Worm (Caenorhabditis elegans) whole organism, L1 larva: ENCODE data around the gene T24C4.5.

Source experiments
- C04F5.9 ChIP-seq: sonication (generic microtip); optimal IDR thresholded peaks from 2 replicates; lab custom pipeline; 2016; ENCODE audit warnings: missing genetic modification characterization, missing compliant biosample characterization
- C16A3.4 ChIP-seq: fragments of 150-350 bp; optimal IDR thresholded peaks from 2 replicates; lab custom pipeline; 2014; ENCODE audit warnings: missing biosample characterization, missing genetic modification characterization
- C34B4.2 ChIP-seq: sonication (generic microtip); optimal IDR thresholded peaks from 2 replicates; lab custom pipeline; 2017; ENCODE audit warnings: mild to moderate bottlenecking, missing genetic modification characterization, missing compliant biosample characterization
- aha-1 ChIP-seq: fragments of 150-350 bp; optimal IDR thresholded peaks from 2 replicates; lab custom pipeline; 2014; ENCODE audit warnings: missing biosample characterization, missing genetic modification characterization
- alr-1 ChIP-seq: fragments of 200-800 bp; sonication (Bioruptor generic); optimal IDR thresholded peaks from 2 replicates; lab custom pipeline; 2018; ENCODE audit warnings: borderline replicate concordance, mild to moderate bottlenecking, missing genetic modification characterization, missing compliant biosample characterization
- aly-2 ChIP-seq: fragments of 150-350 bp; optimal IDR thresholded peaks from 2 replicates; lab custom pipeline; 2014; ENCODE audit warnings: missing biosample characterization, missing genetic modification characterization
- ceh-82 ChIP-seq, 3 experiments: fragments of 150-350 bp in 1 of 3; sonication (generic microtip) in 2 of 3; optimal IDR thresholded peaks; 2 replicates each; lab custom pipeline; 2014 to 2017; ENCODE audit warnings: missing biosample characterization in 3 of 3, missing genetic modification characterization in 3 of 3
- ceh-88 ChIP-seq: fragments of 200-800 bp; sonication (Bioruptor generic); IDR thresholded peaks from 2 replicates; pipeline ENCODE4 v1.3.6; 2022; ENCODE audit warnings: missing genetic modification characterization, missing compliant biosample characterization
- ceh-90 ChIP-seq: sonication (generic microtip); optimal IDR thresholded peaks from 2 replicates; lab custom pipeline; 2016; ENCODE audit warnings: missing genetic modification characterization, missing compliant biosample characterization
- ces-1 ChIP-seq: fragments of 150-350 bp; optimal IDR thresholded peaks from 2 replicates; lab custom pipeline; 2014; ENCODE audit warnings: missing biosample characterization, missing genetic modification reagents, missing genetic modification characterization
- dpl-1 ChIP-seq, 3 experiments: fragments of 150-350 bp in 2 of 3; sonication (generic microtip) in 1 of 3; optimal IDR thresholded peaks; 2 replicates each; lab custom pipeline; 2014 to 2017; ENCODE audit warnings: missing biosample characterization in 3 of 3, missing genetic modification characterization in 3 of 3, missing genetic modification reagents in 3 of 3
- dsc-1 ChIP-seq: sonication (generic microtip); optimal IDR thresholded peaks from 2 replicates; lab custom pipeline; 2016; ENCODE audit warnings: mild to moderate bottlenecking, missing genetic modification characterization, missing compliant biosample characterization
- efl-1 ChIP-seq, 4 experiments: fragments of 150-350 bp; optimal IDR thresholded peaks in 3 of 4; peaks in 1 of 4; 1 replicate in 1 of 4; 2 replicates in 3 of 4; lab custom pipeline; 2014; ENCODE audit warnings: missing biosample characterization in 2 of 4, missing genetic modification characterization in 2 of 4, missing genetic modification reagents in 2 of 4
- efl-3 ChIP-seq: fragments of 200-800 bp; sonication (Bioruptor generic); optimal IDR thresholded peaks from 2 replicates; lab custom pipeline; 2018; ENCODE audit warnings: mild to moderate bottlenecking, missing genetic modification characterization, missing compliant biosample characterization
- egl-27 ChIP-seq, 2 experiments: fragments of 150-350 bp in 1 of 2; sonication (generic microtip); optimal IDR thresholded peaks; 3 replicates each; lab custom pipeline; 2017 to 2018; ENCODE audit warnings: missing biosample characterization in 2 of 2, missing genetic modification characterization in 2 of 2, missing genetic modification reagents in 2 of 2
- elt-2 ChIP-seq: sonication (generic microtip); optimal IDR thresholded peaks from 2 replicates; lab custom pipeline; 2016; ENCODE audit warnings: missing genetic modification characterization, mild to moderate bottlenecking, inconsistent platforms, missing compliant biosample characterization, missing genetic modification reagents
- elt-3 ChIP-seq, 6 experiments: fragments of 150-350 bp in 1 of 6; sonication (generic microtip); optimal IDR thresholded peaks; 2 replicates each; lab custom pipeline; 2017 to 2018; ENCODE audit warnings: missing biosample characterization in 6 of 6, missing genetic modification characterization in 6 of 6, inconsistent platforms in 1 of 6
- ets-5 ChIP-seq: fragments of 200-800 bp; sonication (Bioruptor generic); IDR thresholded peaks from 2 replicates; pipeline ENCODE4 v1.3.6; 2022; ENCODE audit warnings: missing genetic modification characterization, missing compliant biosample characterization
- fkh-4 ChIP-seq: sonication (generic microtip); optimal IDR thresholded peaks from 2 replicates; lab custom pipeline; 2016; ENCODE audit warnings: missing compliant biosample characterization, missing genetic modification characterization, borderline replicate concordance
- fkh-8 ChIP-seq: sonication (generic microtip); optimal IDR thresholded peaks from 2 replicates; lab custom pipeline; 2016; ENCODE audit warnings: mild to moderate bottlenecking, missing genetic modification characterization, missing compliant biosample characterization
- fos-1 ChIP-seq: fragments of 150-350 bp; optimal IDR thresholded peaks from 2 replicates; lab custom pipeline; 2014; ENCODE audit warnings: missing biosample characterization, missing genetic modification characterization
- grh-1 ChIP-seq: fragments of 200-800 bp; sonication (Bioruptor generic); IDR thresholded peaks from 2 replicates; pipeline ENCODE4 v1.3.6; 2022; ENCODE audit warnings: missing genetic modification reagents, missing genetic modification characterization, missing compliant biosample characterization
- hlh-17 ChIP-seq: fragments of 200-800 bp; sonication (Bioruptor generic); optimal IDR thresholded peaks from 2 replicates; lab custom pipeline; 2018; ENCODE audit warnings: missing genetic modification characterization, mild to moderate bottlenecking, missing compliant biosample characterization, moderate library complexity, borderline replicate concordance
- hlh-4 ChIP-seq: sonication (generic microtip); optimal IDR thresholded peaks from 2 replicates; lab custom pipeline; 2016; ENCODE audit warnings: mild to moderate bottlenecking, missing genetic modification characterization, missing compliant biosample characterization
- hpl-2 ChIP-seq: fragments of 150-350 bp; optimal IDR thresholded peaks from 2 replicates; lab custom pipeline; 2014; ENCODE audit warnings: missing biosample characterization, missing genetic modification reagents, missing genetic modification characterization
- irx-1 ChIP-seq: sonication (generic microtip); optimal IDR thresholded peaks from 2 replicates; lab custom pipeline; 2016; ENCODE audit warnings: missing genetic modification characterization, missing compliant biosample characterization
- isw-1 ChIP-seq: fragments of 200-800 bp; sonication (Bioruptor generic); IDR thresholded peaks from 2 replicates; pipeline ENCODE4 v1.3.6; 2022; ENCODE audit warnings: missing genetic modification characterization, missing compliant biosample characterization
- lin-14 ChIP-seq: fragments of 200-800 bp; sonication (Bioruptor generic); optimal IDR thresholded peaks from 2 replicates; lab custom pipeline; 2018; ENCODE audit warnings: mild to moderate bottlenecking, missing genetic modification characterization, moderate library complexity, missing compliant biosample characterization
- lin-39 ChIP-seq: fragments of 150-350 bp; optimal IDR thresholded peaks from 2 replicates; lab custom pipeline; 2014; ENCODE audit warnings: missing biosample characterization, missing genetic modification reagents, missing genetic modification characterization
- lsy-2 ChIP-seq, 2 experiments: fragments of 150-350 bp; optimal IDR thresholded peaks; 2 replicates each; lab custom pipeline; 2014; ENCODE audit warnings: missing biosample characterization in 2 of 2, missing genetic modification characterization in 2 of 2
- mab-9 ChIP-seq: fragments of 200-800 bp; sonication (Bioruptor generic); IDR thresholded peaks from 2 replicates; pipeline ENCODE4 v1.3.6; 2022; ENCODE audit warnings: missing genetic modification reagents, missing genetic modification characterization, missing compliant biosample characterization
- nhr-11 ChIP-seq: fragments of 150-350 bp; optimal IDR thresholded peaks from 2 replicates; lab custom pipeline; 2014; ENCODE audit warnings: missing biosample characterization, missing genetic modification characterization
- nhr-19 ChIP-seq: fragments of 200-800 bp; sonication (Bioruptor generic); conservative IDR thresholded peaks from 2 replicates; pipeline ENCODE4 v1.3.6; 2022; ENCODE audit warnings: missing genetic modification characterization, missing compliant biosample characterization
- nhr-237 ChIP-seq: fragments of 150-350 bp; optimal IDR thresholded peaks from 2 replicates; lab custom pipeline; 2014; ENCODE audit warnings: missing biosample characterization, missing genetic modification characterization
- nhr-28 ChIP-seq: fragments of 150-350 bp; optimal IDR thresholded peaks from 2 replicates; lab custom pipeline; 2014; ENCODE audit warnings: missing biosample characterization, missing genetic modification characterization
- nhr-47 ChIP-seq: sonication (generic microtip); optimal IDR thresholded peaks from 2 replicates; lab custom pipeline; 2016; ENCODE audit warnings: mild to moderate bottlenecking, missing genetic modification characterization, moderate library complexity, missing compliant biosample characterization
- nhr-71 ChIP-seq: sonication (generic microtip); optimal IDR thresholded peaks from 2 replicates; lab custom pipeline; 2016; ENCODE audit warnings: mild to moderate bottlenecking, missing genetic modification characterization, moderate library complexity, missing compliant biosample characterization
- nhr-76 ChIP-seq: sonication (generic microtip); optimal IDR thresholded peaks from 2 replicates; lab custom pipeline; 2017; ENCODE audit warnings: missing biosample characterization, missing genetic modification characterization
- nhr-90 ChIP-seq: sonication (generic microtip); optimal IDR thresholded peaks from 2 replicates; lab custom pipeline; 2016; ENCODE audit warnings: mild to moderate bottlenecking, missing genetic modification characterization, missing compliant biosample characterization; ENCODE audit not compliant: poor library complexity
- pag-3 ChIP-seq: sonication (generic microtip); optimal IDR thresholded peaks from 2 replicates; lab custom pipeline; 2017; ENCODE audit warnings: missing genetic modification characterization, mild to moderate bottlenecking, missing compliant biosample characterization, antibody characterized with exemption, borderline replicate concordance; ENCODE audit not compliant: insufficient read depth
- pax-3 ChIP-seq: fragments of 200-800 bp; sonication (Bioruptor generic); optimal IDR thresholded peaks from 2 replicates; lab custom pipeline; 2018; ENCODE audit warnings: mild to moderate bottlenecking, missing genetic modification characterization, moderate library complexity, missing compliant biosample characterization
- skn-1 ChIP-seq: fragments of 150-350 bp; optimal IDR thresholded peaks from 2 replicates; lab custom pipeline; 2014; ENCODE audit warnings: missing biosample characterization, missing genetic modification characterization
- snu-23 ChIP-seq: sonication (generic microtip); optimal IDR thresholded peaks from 2 replicates; lab custom pipeline; 2016; ENCODE audit warnings: missing genetic modification characterization, missing compliant biosample characterization
- tlp-1 ChIP-seq: fragments of 150-350 bp; optimal IDR thresholded peaks from 2 replicates; lab custom pipeline; 2014; ENCODE audit warnings: missing biosample characterization, missing genetic modification characterization
- unc-130 ChIP-seq: fragments of 150-350 bp; optimal IDR thresholded peaks from 2 replicates; lab custom pipeline; 2017; ENCODE audit warnings: missing biosample characterization, missing genetic modification characterization, inconsistent platforms
- unc-30 ChIP-seq: sonication (generic microtip); optimal IDR thresholded peaks from 2 replicates; lab custom pipeline; 2017; ENCODE audit warnings: missing biosample characterization, missing genetic modification characterization
- unc-62 ChIP-seq: fragments of 150-350 bp; optimal IDR thresholded peaks from 2 replicates; lab custom pipeline; 2014; ENCODE audit warnings: missing biosample characterization, missing genetic modification reagents, missing genetic modification characterization
- unc-86 ChIP-seq: sonication (generic microtip); optimal IDR thresholded peaks from 2 replicates; lab custom pipeline; 2016; ENCODE audit warnings: missing genetic modification characterization, missing compliant biosample characterization
- vab-15 ChIP-seq: sonication (generic microtip); optimal IDR thresholded peaks from 2 replicates; lab custom pipeline; 2017; ENCODE audit warnings: missing genotype, mild to moderate bottlenecking, missing genetic modification characterization, missing compliant biosample characterization
- xbp-1 ChIP-seq: sonication (generic microtip); optimal IDR thresholded peaks from 2 replicates; lab custom pipeline; 2016; ENCODE audit warnings: missing genetic modification characterization, missing compliant biosample characterization
- zip-4 ChIP-seq: fragments of 200-800 bp; sonication (Bioruptor generic); optimal IDR thresholded peaks from 2 replicates; lab custom pipeline; 2018; ENCODE audit warnings: mild to moderate bottlenecking, missing genetic modification characterization, moderate library complexity, missing compliant biosample characterization
- ztf-4 ChIP-seq: fragments of 150-350 bp; optimal IDR thresholded peaks from 2 replicates; lab custom pipeline; 2014; ENCODE audit warnings: missing biosample characterization, missing genetic modification characterization

The T24C4.5 gene

DNA sequence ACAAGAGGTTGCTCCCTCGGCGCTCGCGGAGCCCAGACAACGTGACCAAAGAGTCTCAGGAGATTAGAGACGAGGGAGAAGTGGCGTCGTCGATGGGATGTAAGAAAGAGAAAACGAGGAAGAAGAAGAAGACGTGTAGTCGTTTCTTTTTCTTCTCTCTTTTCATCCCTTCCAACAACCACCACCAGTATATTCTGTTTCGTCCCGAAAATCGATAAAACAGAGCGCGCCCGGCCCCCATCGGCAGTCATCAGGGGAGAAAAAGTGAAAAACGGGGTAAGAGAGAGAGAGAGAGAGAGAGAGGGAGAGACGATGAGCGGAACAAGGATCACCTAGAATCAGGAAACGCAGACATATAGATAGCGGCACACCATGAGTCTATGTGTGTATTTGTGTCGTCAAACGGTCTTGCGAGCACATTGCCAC, 8.4 kb upstream of the T24C4.5 start (continued):
- TF ChIP-seq unc-30, result no peak
- TF ChIP-seq tlp-1 (tag; lab: Kevin White, UChicago), result no peak
- no peak for TF ChIP-seq hlh-4
- TF ChIP-seq dpl-1 (GFP tag; optimal IDR thresholded peaks at IDR 0.05; lab: Kevin White, UChicago), result peak; percentile 11 to 45 (median 18)
- TF ChIP-seq ceh-88, result no peak; the same call in 1 of the 2 replicates
- no peak for TF ChIP-seq C04F5.9 (tag; lab: Kevin White, UChicago)
- no peak for TF ChIP-seq nhr-237 (tag; lab: Kevin White, UChicago)
- no peak for TF ChIP-seq hpl-2 (GFP tag; lab: Kevin White, UChicago)
- no peak for TF ChIP-seq pag-3 (tag; lab: Kevin White, UChicago)
- no peak for TF ChIP-seq elt-2 (tag; lab: Kevin White, UChicago)
- peak; percentile 47 for TF ChIP-seq nhr-90 (tag; lab: Kevin White, UChicago)
- no peak for TF ChIP-seq hlh-17 (GFP tag; lab: Kevin White, UChicago)
- peak; percentile 63 to 74 for TF ChIP-seq efl-1 (optimal IDR thresholded peaks at IDR 0.05; lab: Kevin White, UChicago)
- TF ChIP-seq efl-1 (GFP tag; optimal IDR thresholded peaks at IDR 0.05 in 1 of 2; lab: Kevin White, UChicago), result peak; percentile 12 to 93
- TF ChIP-seq isw-1 (GFP tag; lab: Robert Waterston, UW), result peak; percentile 58
- TF ChIP-seq nhr-47, result peak; percentile 84
- no peak for TF ChIP-seq ets-5 (GFP tag; lab: Robert Waterston, UW)
- no peak for TF ChIP-seq aha-1 (tag; lab: Kevin White, UChicago)
- TF ChIP-seq C16A3.4 (tag; lab: Kevin White, UChicago), result peak; percentile 40
- TF ChIP-seq nhr-19 (GFP tag; lab: Robert Waterston, UW), result peak; percentile 57
- TF ChIP-seq nhr-28 (tag; lab: Kevin White, UChicago), result no peak
- TF ChIP-seq irx-1 (tag; lab: Kevin White, UChicago), result peak; percentile 37
- TF ChIP-seq fkh-8 (tag; lab: Kevin White, UChicago), result peak; percentile 90
- TF ChIP-seq egl-27 (tag; optimal IDR thresholded peaks at IDR 0.05; lab: Kevin White, UChicago), result no peak
- peak in 2 of 6 experiments; percentile 14 to 52 for TF ChIP-seq elt-3 (tag; optimal IDR thresholded peaks at IDR 0.05; lab: Kevin White, UChicago)
- TF ChIP-seq nhr-11 (tag; lab: Kevin White, UChicago), result peak; percentile 4
- peak; percentile 85 for TF ChIP-seq snu-23 (GFP tag; lab: Kevin White, UChicago)
- TF ChIP-seq nhr-76 (tag; lab: Kevin White, UChicago), result no peak
- peak; percentile 27 for TF ChIP-seq pax-3 (tag; lab: Kevin White, UChicago)
- peak; percentile 65 for TF ChIP-seq xbp-1 (tag; lab: Kevin White, UChicago)
- no peak for TF ChIP-seq ztf-4
- TF ChIP-seq lin-14 (GFP tag; lab: Kevin White, UChicago), result peak; percentile 96
- no peak for TF ChIP-seq vab-15
- TF ChIP-seq lsy-2 (tag; optimal IDR thresholded peaks at IDR 0.05; lab: Kevin White, UChicago), result peak; percentile 62 to 76
- no peak for TF ChIP-seq unc-130 (tag; lab: Kevin White, UChicago)
- TF ChIP-seq grh-1, result no peak
- no peak for TF ChIP-seq alr-1
- no peak for TF ChIP-seq ceh-90 (tag; lab: Kevin White, UChicago)
- no peak for TF ChIP-seq lin-39
- no peak for TF ChIP-seq zip-4 (GFP tag; lab: Kevin White, UChicago)
- TF ChIP-seq nhr-71 (tag; lab: Kevin White, UChicago), result peak; percentile 88
- no peak for TF ChIP-seq fkh-4 (tag; lab: Kevin White, UChicago)
- TF ChIP-seq aly-2 (tag; lab: Kevin White, UChicago), result peak; percentile 60
- TF ChIP-seq ces-1, result no peak
- no peak for TF ChIP-seq unc-62 (GFP tag; lab: Kevin White, UChicago)
- peak; percentile 26 for TF ChIP-seq fos-1 (tag; lab: Kevin White, UChicago)
- no peak for TF ChIP-seq C34B4.2 (tag; lab: Kevin White, UChicago)
- no peak for TF ChIP-seq efl-3
- TF ChIP-seq mab-9 (GFP tag; lab: Robert Waterston, UW), result peak; percentile 48; the same call in 1 of the 2 replicates
- TF ChIP-seq unc-86 (tag; lab: Kevin White, UChicago), result peak; percentile 87
- TF ChIP-seq skn-1 (tag; lab: Kevin White, UChicago), result peak; percentile 56
- peak; percentile 38 to 65 (median 62) for TF ChIP-seq ceh-82 (tag; optimal IDR thresholded peaks at IDR 0.05; lab: Kevin White, UChicago)
- TF ChIP-seq dsc-1 (tag; lab: Kevin White, UChicago), result peak; percentile 49
